Worm (Caenorhabditis elegans): ENCODE measurements around the gene ZK1073.2.

DNA sequence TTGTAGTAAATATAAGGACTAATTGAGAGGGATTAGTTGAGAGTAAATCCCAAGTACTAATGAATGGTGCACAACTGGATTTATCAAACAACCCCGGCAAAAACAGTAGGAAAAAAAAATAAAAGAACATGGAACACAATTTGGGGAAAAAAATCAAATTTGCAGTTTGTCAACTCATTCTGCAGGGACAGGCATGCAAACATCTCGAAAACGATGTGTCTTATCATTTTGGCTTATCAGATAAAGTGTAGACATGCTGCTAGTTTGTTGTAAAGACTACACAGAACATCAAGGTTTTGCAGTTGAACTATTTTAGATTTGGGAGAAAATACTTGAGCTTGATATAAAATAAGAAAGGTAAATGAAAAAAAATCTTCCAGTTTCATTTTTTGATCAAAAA is 50.2 kb downstream of the ZK1073.2 start:
- TF ChIP-seq W03F9.2 (tag; optimal IDR thresholded peaks at IDR 0.05) (no peak), him-1 (tag; optimal IDR thresholded peaks at IDR 0.05) (no peak)

Measured in whole organism, L4/young adult.